Worm (Caenorhabditis elegans): ENCODE results near the gene W06D11.1.

- TF ChIP-seq blmp-1 (tag; optimal IDR thresholded peaks at IDR 0.05; ENCODE audit: insufficient read depth), result no peak
- no peak for TF ChIP-seq fos-1 (tag; optimal IDR thresholded peaks at IDR 0.05)
- TF ChIP-seq unc-39 (tag; optimal IDR thresholded peaks at IDR 0.05), result no peak
Measured at ce11 chrX:12328676-12329075, 34.3 kb downstream of the W06D11.1 start, which contains the start of gene srd-45.

All from whole organism, L2 larva.